Worm (Caenorhabditis elegans) whole organism, young adult: Measurements from ENCODE around the gene act-3.

Experiments
- B0035.1 ChIP-seq: sonication (generic microtip); optimal IDR thresholded peaks from 2 replicates; lab custom pipeline; 2016; ENCODE audit warnings: missing genetic modification characterization, mild to moderate bottlenecking, missing compliant biosample characterization, missing genotype, missing genetic modification reagents
- B0261.1 ChIP-seq: sonication (generic microtip); optimal IDR thresholded peaks from 2 replicates; lab custom pipeline; 2016; ENCODE audit warnings: mild to moderate bottlenecking, missing genetic modification characterization, moderate library complexity, missing compliant biosample characterization
- C06A6.2 ChIP-seq: fragments of 200-800 bp; sonication (Bioruptor generic); conservative IDR thresholded peaks from 2 replicates; pipeline ENCODE4 v1.3.6; 2022; ENCODE audit warnings: missing genetic modification characterization, missing compliant biosample characterization
- F23B12.7 ChIP-seq: sonication (generic microtip); optimal IDR thresholded peaks from 2 replicates; lab custom pipeline; 2017; ENCODE audit warnings: missing genetic modification characterization, mild to moderate bottlenecking, missing compliant biosample characterization, antibody characterized with exemption, moderate library complexity; ENCODE audit not compliant: insufficient read depth
- F57A8.1 ChIP-seq: fragments of 200-800 bp; sonication (Bioruptor generic); optimal IDR thresholded peaks from 2 replicates; lab custom pipeline; 2018; ENCODE audit warnings: mild to moderate bottlenecking, missing genetic modification characterization, moderate library complexity, missing compliant biosample characterization
- F57C9.4 ChIP-seq: sonication (generic microtip); optimal IDR thresholded peaks from 2 replicates; lab custom pipeline; 2017; ENCODE audit warnings: mild to moderate bottlenecking, missing genetic modification characterization, missing compliant biosample characterization
- K11D2.4 ChIP-seq: fragments of 200-800 bp; sonication (Bioruptor generic); IDR thresholded peaks from 2 replicates; pipeline ENCODE4 v1.3.6; 2022; ENCODE audit warnings: missing genetic modification reagents, missing genetic modification characterization, missing compliant biosample characterization
- K12H6.12 ChIP-seq: fragments of 200-800 bp; sonication (Bioruptor generic); optimal IDR thresholded peaks from 2 replicates; lab custom pipeline; 2018; ENCODE audit warnings: mild to moderate bottlenecking, missing genetic modification characterization, missing compliant biosample characterization
- Y53G8AR.9 ChIP-seq: fragments of 200-800 bp; sonication (Bioruptor generic); conservative IDR thresholded peaks from 2 replicates; pipeline ENCODE4 v1.3.6; 2022; ENCODE audit warnings: missing genetic modification reagents, missing genetic modification characterization, missing compliant biosample characterization
- Y67H2A.10 ChIP-seq: fragments of 200-800 bp; sonication (Bioruptor generic); conservative IDR thresholded peaks from 2 replicates; pipeline ENCODE4 v1.3.6; 2022; ENCODE audit warnings: missing genetic modification reagents, missing genetic modification characterization, missing compliant biosample characterization
- Y95B8A.8 ChIP-seq: fragments of 200-800 bp; sonication (Bioruptor generic); IDR thresholded peaks from 2 replicates; pipeline ENCODE4 v1.3.6; 2022; ENCODE audit warnings: missing genetic modification reagents, missing genetic modification characterization, missing compliant biosample characterization
- ZK185.1 ChIP-seq: sonication (generic microtip); optimal IDR thresholded peaks from 2 replicates; lab custom pipeline; 2016; ENCODE audit warnings: mild to moderate bottlenecking, missing genetic modification characterization, missing compliant biosample characterization; ENCODE audit not compliant: poor library complexity, severe bottlenecking
- aptf-2 ChIP-seq: fragments of 200-800 bp; sonication (Bioruptor generic); conservative IDR thresholded peaks from 2 replicates; pipeline ENCODE4 v1.3.6; 2022; ENCODE audit warnings: missing genetic modification reagents, missing genetic modification characterization, missing compliant biosample characterization
- attf-5 ChIP-seq: fragments of 200-800 bp; sonication (Bioruptor generic); optimal IDR thresholded peaks from 2 replicates; lab custom pipeline; 2018; ENCODE audit warnings: mild to moderate bottlenecking, missing genetic modification characterization, missing compliant biosample characterization
- ccch-3 ChIP-seq: fragments of 200-800 bp; sonication (Bioruptor generic); optimal IDR thresholded peaks from 2 replicates; lab custom pipeline; 2018; ENCODE audit warnings: mild to moderate bottlenecking, missing genetic modification characterization, missing compliant biosample characterization
- cebp-1 ChIP-seq, 2 experiments: fragments of 200-800 bp in 1 of 2; sonication (Bioruptor generic) in 1 of 2; sonication (generic microtip) in 1 of 2; IDR thresholded peaks in 1 of 2; optimal IDR thresholded peaks in 1 of 2; 2 replicates each; pipeline versions ENCODE4 v1.3.6 to Lab custom; 2017 to 2022; ENCODE audit warnings: missing compliant biosample characterization in 2 of 2, missing genetic modification characterization in 2 of 2, mild to moderate bottlenecking in 1 of 2, missing genetic modification reagents in 1 of 2, moderate library complexity in 1 of 2
- ceh-27 ChIP-seq: fragments of 200-800 bp; sonication (Bioruptor generic); optimal IDR thresholded peaks from 2 replicates; lab custom pipeline; 2018; ENCODE audit warnings: mild to moderate bottlenecking, missing genetic modification characterization, moderate library complexity, missing compliant biosample characterization
- chd-7 ChIP-seq: sonication (generic microtip); optimal IDR thresholded peaks from 2 replicates; lab custom pipeline; 2016; ENCODE audit warnings: mild to moderate bottlenecking, missing genetic modification characterization, moderate library complexity, missing compliant biosample characterization
- dpff-1 ChIP-seq: sonication (generic microtip); optimal IDR thresholded peaks from 2 replicates; lab custom pipeline; 2017; ENCODE audit warnings: mild to moderate bottlenecking, missing genetic modification characterization, missing compliant biosample characterization
- efl-1 ChIP-seq: fragments of 150-350 bp; optimal IDR thresholded peaks from 2 replicates; lab custom pipeline; 2014; ENCODE audit warnings: missing biosample characterization, missing genetic modification reagents, missing genetic modification characterization
- egrh-3 ChIP-seq: fragments of 200-800 bp; sonication (Bioruptor generic); IDR thresholded peaks from 2 replicates; pipeline ENCODE4 v1.3.6; 2022; ENCODE audit warnings: missing genetic modification reagents, missing genetic modification characterization, missing compliant biosample characterization
- ekl-4 ChIP-seq: fragments of 200-800 bp; sonication (Bioruptor generic); IDR thresholded peaks from 2 replicates; pipeline ENCODE4 v1.3.6; 2022; ENCODE audit warnings: missing genetic modification reagents, missing genetic modification characterization, missing compliant biosample characterization
- fkh-3 ChIP-seq: sonication (generic microtip); optimal IDR thresholded peaks from 2 replicates; lab custom pipeline; 2016; ENCODE audit warnings: mild to moderate bottlenecking, missing genetic modification characterization, missing compliant biosample characterization
- gei-17 ChIP-seq: fragments of 200-800 bp; sonication (Bioruptor generic); optimal IDR thresholded peaks from 2 replicates; lab custom pipeline; 2018; ENCODE audit warnings: mild to moderate bottlenecking, missing genetic modification characterization, missing compliant biosample characterization
- hlh-26 ChIP-seq: fragments of 200-800 bp; sonication (Bioruptor generic); conservative IDR thresholded peaks from 2 replicates; pipeline ENCODE4 v1.3.6; 2022; ENCODE audit warnings: missing genetic modification reagents, missing genetic modification characterization, missing compliant biosample characterization
- lag-1 ChIP-seq: fragments of 200-800 bp; sonication (Bioruptor generic); IDR thresholded peaks from 2 replicates; pipeline ENCODE4 v1.3.6; 2022; ENCODE audit warnings: missing genetic modification reagents, missing genetic modification characterization, missing compliant biosample characterization
- lin-35 ChIP-seq, 3 experiments: fragments of 150-350 bp in 2 of 3; sonication (generic microtip) in 1 of 3; optimal IDR thresholded peaks; 2 replicates each; lab custom pipeline; 2014 to 2018; ENCODE audit warnings: missing biosample characterization in 3 of 3, missing genetic modification characterization in 3 of 3, missing genetic modification reagents in 3 of 3
- lsy-27 ChIP-seq: sonication (generic microtip); optimal IDR thresholded peaks from 2 replicates; lab custom pipeline; 2017; ENCODE audit warnings: missing genetic modification characterization, mild to moderate bottlenecking, missing compliant biosample characterization, antibody characterized with exemption, missing genotype, borderline replicate concordance; ENCODE audit not compliant: insufficient read depth
- mxl-1 ChIP-seq: sonication (generic microtip); optimal IDR thresholded peaks from 2 replicates; lab custom pipeline; 2016; ENCODE audit warnings: missing genetic modification characterization, missing compliant biosample characterization
- nfya-2 ChIP-seq: fragments of 200-800 bp; sonication (Bioruptor generic); IDR thresholded peaks from 2 replicates; pipeline ENCODE4 v1.3.6; 2022; ENCODE audit warnings: missing genetic modification reagents, missing genetic modification characterization, missing compliant biosample characterization
- nhr-120 ChIP-seq: fragments of 200-800 bp; sonication (Bioruptor generic); IDR thresholded peaks from 2 replicates; pipeline ENCODE4 v1.3.6; 2022; ENCODE audit warnings: missing genetic modification characterization, missing compliant biosample characterization
- nhr-179 ChIP-seq: sonication (generic microtip); optimal IDR thresholded peaks from 2 replicates; lab custom pipeline; 2016; ENCODE audit warnings: mild to moderate bottlenecking, missing genetic modification characterization, missing compliant biosample characterization
- nhr-80 ChIP-seq: sonication (generic microtip); optimal IDR thresholded peaks from 2 replicates; lab custom pipeline; 2016; ENCODE audit warnings: missing genetic modification characterization, missing compliant biosample characterization
- pbrm-1 ChIP-seq: fragments of 200-800 bp; sonication (Bioruptor generic); IDR thresholded peaks from 2 replicates; pipeline ENCODE4 v1.3.6; 2022; ENCODE audit warnings: missing genetic modification reagents, missing genetic modification characterization, missing compliant biosample characterization
- sea-2 ChIP-seq: fragments of 200-800 bp; sonication (Bioruptor generic); IDR thresholded peaks from 2 replicates; pipeline ENCODE4 v1.3.6; 2022; ENCODE audit warnings: missing genetic modification characterization, missing compliant biosample characterization
- snpc-4 ChIP-seq, 5 experiments: fragments of 150-350 bp in 1 of 5; sonication (generic microtip) in 4 of 5; optimal IDR thresholded peaks; 2 replicates each; lab custom pipeline; 2014 to 2018; ENCODE audit warnings: missing genetic modification characterization in 5 of 5, missing biosample characterization in 3 of 5, antibody characterized with exemption in 2 of 5, mild to moderate bottlenecking in 2 of 5, missing compliant biosample characterization in 2 of 5, missing genotype in 2 of 5, moderate library complexity in 2 of 5, missing genetic modification reagents in 1 of 5
- sptf-2 ChIP-seq: fragments of 200-800 bp; sonication (Bioruptor generic); optimal IDR thresholded peaks from 2 replicates; lab custom pipeline; 2018; ENCODE audit warnings: mild to moderate bottlenecking, missing genetic modification characterization, missing compliant biosample characterization
- tbp1 ChIP-seq: fragments of 200-800 bp; sonication (Bioruptor generic); optimal IDR thresholded peaks from 2 replicates; lab custom pipeline; 2018; ENCODE audit warnings: mild to moderate bottlenecking, missing genetic modification characterization, missing compliant biosample characterization
- unc-62 ChIP-seq: fragments of 150-350 bp; optimal IDR thresholded peaks from 2 replicates; lab custom pipeline; 2014; ENCODE audit warnings: missing biosample characterization, missing genetic modification reagents, missing genetic modification characterization
- ztf-18 ChIP-seq: sonication (generic microtip); optimal IDR thresholded peaks from 2 replicates; lab custom pipeline; 2016; ENCODE audit warnings: missing genotype, mild to moderate bottlenecking, missing genetic modification characterization, missing compliant biosample characterization
- ztf-22 ChIP-seq: fragments of 200-800 bp; sonication (Bioruptor generic); optimal IDR thresholded peaks from 2 replicates; lab custom pipeline; 2018; ENCODE audit warnings: mild to moderate bottlenecking, missing genetic modification characterization, moderate library complexity, missing compliant biosample characterization
- ztf-6 ChIP-seq: fragments of 200-800 bp; sonication (Bioruptor generic); IDR thresholded peaks from 2 replicates; pipeline ENCODE4 v1.3.6; 2022; ENCODE audit warnings: missing genetic modification reagents, missing genetic modification characterization, missing compliant biosample characterization

act-3 gene

DNA sequence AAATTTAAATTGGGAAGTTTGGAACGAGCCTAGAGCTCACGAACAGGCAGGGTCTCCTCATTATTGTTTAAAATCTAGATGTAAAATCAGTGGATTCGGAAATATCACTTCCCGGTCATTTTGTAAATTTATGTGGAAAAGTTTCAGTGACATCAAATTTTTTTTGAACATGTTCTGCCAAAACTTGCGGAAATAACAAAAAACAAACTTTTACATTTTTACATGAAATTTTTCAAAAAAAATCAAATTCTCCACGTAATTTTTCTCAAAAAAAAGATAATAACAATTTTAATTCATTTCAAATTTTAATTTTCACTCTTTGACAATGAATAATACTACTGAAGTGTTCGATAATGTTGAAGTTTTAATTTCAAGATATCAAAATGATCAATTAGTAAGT is 32.8 kb downstream of the act-3 start, which contains the start of gene C45B11.5:
C45B11.5 (plus strand) TSS at position 301 of the 400 bp plus-strand sequence.
- TF ChIP-seq sptf-2 (GFP tag; lab: Kevin White, UChicago) (no peak), F57A8.1 (GFP tag; lab: Kevin White, UChicago) (no peak), chd-7 (tag; lab: Kevin White, UChicago) (no peak), ztf-18 (tag; lab: Kevin White, UChicago) (no peak), gei-17 (GFP tag; lab: Kevin White, UChicago) (no peak), F57C9.4 (no peak), hlh-26 (GFP tag; lab: Robert Waterston, UW) (no peak), sea-2 (GFP tag; lab: Robert Waterston, UW) (no peak), attf-5 (no peak), fkh-3 (tag; lab: Kevin White, UChicago) (no peak), nhr-120 (GFP tag; lab: Robert Waterston, UW) (no peak), Y67H2A.10 (GFP tag; lab: Robert Waterston, UW) (no peak), B0035.1 (no peak), K12H6.12 (tag; lab: Kevin White, UChicago) (no peak), nhr-179 (tag; lab: Kevin White, UChicago) (no peak), cebp-1 (GFP tag; IDR thresholded peaks at IDR 0.05; lab: Robert Waterston, UW) (no peak), cebp-1 (tag; optimal IDR thresholded peaks at IDR 0.05; lab: Kevin White, UChicago) (no peak), F23B12.7 (no peak), C06A6.2 (GFP tag; lab: Robert Waterston, UW) (no peak)

DNA sequence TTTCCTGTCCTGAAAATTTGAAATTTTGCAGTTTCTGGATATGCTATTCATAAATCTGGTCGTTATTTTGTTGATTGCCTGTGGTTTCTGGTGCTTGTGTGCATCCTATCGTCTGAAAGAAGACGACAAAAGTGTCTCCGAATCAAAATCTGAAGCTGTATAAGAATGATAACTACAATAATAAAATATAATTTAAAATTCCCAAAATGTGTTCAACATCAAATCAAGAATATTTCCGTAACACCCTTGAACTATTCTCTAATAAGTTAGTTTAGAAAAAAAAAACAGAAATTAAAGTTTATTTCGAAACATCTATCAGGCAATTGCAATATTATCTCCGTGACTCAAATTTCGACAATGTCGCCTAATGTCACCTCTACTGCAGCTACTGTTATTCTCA is 33.8 kb downstream of the act-3 start, which contains the start of gene C45B11.8:
C45B11.8 (plus strand) TSS at position 301 of the 400 bp plus-strand sequence.
- no peak for TF ChIP-seq Y95B8A.8 (GFP tag; lab: Robert Waterston, UW)
- TF ChIP-seq K12H6.12 (tag; lab: Kevin White, UChicago), result no peak
- no peak for TF ChIP-seq ztf-6 (GFP tag; lab: Robert Waterston, UW)
- no peak for TF ChIP-seq unc-62 (GFP tag; lab: Kevin White, UChicago)
- no peak for TF ChIP-seq ZK185.1 (tag; lab: Kevin White, UChicago)
- TF ChIP-seq snpc-4 (GFP tag; optimal IDR thresholded peaks at IDR 0.05; lab: Kevin White, UChicago), result no peak
- TF ChIP-seq snpc-4 (tag; optimal IDR thresholded peaks at IDR 0.05; lab: Kevin White, UChicago), result no peak
- no peak for TF ChIP-seq lsy-27 (tag; lab: Kevin White, UChicago)

DNA sequence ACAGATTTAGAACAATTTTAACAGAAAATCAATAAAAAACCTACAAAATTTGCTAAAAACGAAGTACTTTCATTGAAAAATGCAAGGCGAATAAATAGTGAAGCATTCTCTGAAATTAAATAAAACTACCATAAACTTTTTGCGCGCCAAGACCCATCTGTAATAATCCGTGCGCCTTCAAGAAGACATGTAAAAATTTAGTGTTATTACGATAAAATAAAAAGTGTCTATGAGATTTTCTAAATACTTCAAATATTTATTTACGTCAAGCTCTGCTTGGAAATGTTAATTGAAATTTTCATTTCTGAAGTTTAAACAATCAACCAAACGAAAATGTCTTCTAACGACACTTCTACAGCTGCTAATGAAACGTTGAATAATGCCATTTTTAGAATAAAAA is 34.3 kb downstream of the act-3 start, which contains the start of gene C45B11.9:
C45B11.9 (plus strand) TSS at position 301 of the 400 bp plus-strand sequence.
- TF ChIP-seq efl-1 (GFP tag; lab: Kevin White, UChicago) (no peak), lin-35 (GFP tag; optimal IDR thresholded peaks at IDR 0.05; lab: Kevin White, UChicago) (no peak), egrh-3 (no peak), dpff-1 (tag; lab: Kevin White, UChicago) (no peak), K11D2.4 (GFP tag; lab: Robert Waterston, UW) (no peak), Y53G8AR.9 (no peak), nfya-2 (GFP tag; lab: Robert Waterston, UW) (no peak)

DNA sequence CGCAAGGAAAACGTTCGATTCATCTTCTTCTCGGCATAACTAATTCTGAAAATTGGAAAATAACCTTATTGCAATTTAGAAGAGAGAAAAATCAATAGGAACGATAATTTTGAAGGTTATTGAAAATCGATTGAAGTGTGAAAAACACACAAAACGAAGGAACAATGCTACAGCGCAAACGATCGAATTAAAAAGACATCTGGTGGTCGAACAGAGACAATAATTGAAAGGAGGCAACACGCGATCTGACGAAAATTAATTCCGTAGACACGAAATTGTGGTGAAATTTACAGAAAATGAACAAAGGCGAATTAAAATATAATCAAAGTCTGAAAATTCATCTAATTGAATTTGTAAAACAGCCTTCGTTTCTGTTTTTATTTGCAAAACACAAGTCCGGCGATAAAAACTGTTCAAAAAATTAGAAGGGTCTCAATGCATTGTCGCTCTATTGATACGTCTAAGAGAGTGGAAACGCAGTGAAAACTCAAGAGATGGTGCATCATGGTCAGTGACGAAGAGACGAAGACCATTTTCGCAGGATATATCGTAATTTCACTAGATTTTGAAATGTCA is 34.8 kb downstream of the act-3 start, which contains the start of gene pak-2:
pak-2 (minus strand) TSS at position 51 of the 576 bp plus-strand sequence.
- TF ChIP-seq unc-62 (GFP tag; lab: Kevin White, UChicago) (no peak), lin-35 (GFP tag; optimal IDR thresholded peaks at IDR 0.05; lab: Kevin White, UChicago) (peak in 1 of 3 experiments; percentile 42), B0261.1 (tag; lab: Kevin White, UChicago) (peak; percentile 1), nhr-80 (peak; percentile 59), ceh-27 (GFP tag; lab: Kevin White, UChicago) (peak; percentile 84), tbp1 (GFP tag; lab: Kevin White, UChicago) (peak; percentile 30), mxl-1 (tag; lab: Kevin White, UChicago) (no peak), pbrm-1 (peak; percentile 54; the same call in 1 of the 2 replicates), ccch-3 (GFP tag; lab: Kevin White, UChicago) (peak; percentile 73), aptf-2 (GFP tag; lab: Robert Waterston, UW) (0 out of 2 replicates have a peak, but pooled peaks have one; percentile 36), ztf-22 (GFP tag; lab: Kevin White, UChicago) (no peak), lag-1 (GFP tag; lab: Robert Waterston, UW) (no peak), cebp-1 (GFP tag; IDR thresholded peaks at IDR 0.05; lab: Robert Waterston, UW) (no peak), cebp-1 (tag; optimal IDR thresholded peaks at IDR 0.05; lab: Kevin White, UChicago) (peak; percentile 55), ekl-4 (no peak)
